Worm (Caenorhabditis elegans): Measurements from ENCODE around the gene B0507.9.

ce11 chrV:8716175-8716574 is 49.7 kb downstream of the B0507.9 start, which contains the start of gene glr-5:
- TF ChIP-seq bed-3 (GFP tag; optimal IDR thresholded peaks at IDR 0.05) (no peak), elt-1 (tag; optimal IDR thresholded peaks at IDR 0.05; ENCODE audit: borderline replicate concordance, insufficient read depth) (no peak), nhr-76 (tag; optimal IDR thresholded peaks at IDR 0.05) (no peak), M03D4.4 (tag; optimal IDR thresholded peaks at IDR 0.05) (no peak), elt-3 (tag; optimal IDR thresholded peaks at IDR 0.05) (no peak), lsy-2 (tag; optimal IDR thresholded peaks at IDR 0.05) (no peak), ham-2 (GFP tag; optimal IDR thresholded peaks at IDR 0.05) (no peak), unc-62 (GFP tag; optimal IDR thresholded peaks at IDR 0.05) (no peak)
